Worm (Caenorhabditis elegans): ENCODE results near the gene F10C2.3.

Gene F10C2.3

ce11 chrV:11995862-11996261 is 24.3 kb upstream of the F10C2.3 start, which contains the start of gene C52E4.12 (continued):
- no peak for TF ChIP-seq B0019.2 (GFP tag; conservative IDR thresholded peaks at IDR 0.05)

ce11 chrV:11997403-11997802 is 22.7 kb upstream of the F10C2.3 start:
- TF ChIP-seq aptf-3 (GFP tag; IDR thresholded peaks at IDR 0.05): no peak
- no peak for TF ChIP-seq mcd-1 (GFP tag; IDR thresholded peaks at IDR 0.05)
- TF ChIP-seq lag-1 (GFP tag; IDR thresholded peaks at IDR 0.05): no peak

ce11 chrV:12001747-12002456 is 18.2 kb upstream of the F10C2.3 start, which contains the start of gene gcy-33:
TSS of gene gcy-33 (minus strand) at chrV:12001797.
- peak; percentile 72 for TF ChIP-seq unc-130 (GFP tag; optimal IDR thresholded peaks at IDR 0.05)
- TF ChIP-seq Y95B8A.8 (GFP tag; IDR thresholded peaks at IDR 0.05): peak; percentile 54; the same call in 1 of the 2 replicates
- TF ChIP-seq K11D2.4 (GFP tag; IDR thresholded peaks at IDR 0.05): 0 out of 2 replicates have a peak, but pooled peaks have one; percentile 54
- TF ChIP-seq nfya-2 (GFP tag; IDR thresholded peaks at IDR 0.05): no peak
- TF ChIP-seq fkh-3 (tag; optimal IDR thresholded peaks at IDR 0.05): peak; percentile 95
- peak; percentile 75 for TF ChIP-seq ztf-18 (tag; optimal IDR thresholded peaks at IDR 0.05)
- TF ChIP-seq ZK185.1 (tag; optimal IDR thresholded peaks at IDR 0.05; ENCODE audit: poor library complexity, severe bottlenecking): peak; percentile 85
- TF ChIP-seq nhr-90 (tag; optimal IDR thresholded peaks at IDR 0.05): peak; percentile 94
- peak; percentile 91 for TF ChIP-seq B0336.3 (GFP tag; IDR thresholded peaks at IDR 0.05)
- TF ChIP-seq ztf-25 (GFP tag; IDR thresholded peaks at IDR 0.05): peak; percentile 77
- TF ChIP-seq F57A8.1 (GFP tag; optimal IDR thresholded peaks at IDR 0.05): peak; percentile 83
- TF ChIP-seq sdz-38 (tag; optimal IDR thresholded peaks at IDR 0.05): no peak
- TF ChIP-seq cebp-2 (GFP tag; IDR thresholded peaks at IDR 0.05): peak; percentile 85; the same call in 1 of the 2 replicates
- peak; percentile 94 for TF ChIP-seq ztf-22 (GFP tag; optimal IDR thresholded peaks at IDR 0.05)
- peak; percentile 59 for TF ChIP-seq athp-1 (tag; optimal IDR thresholded peaks at IDR 0.05)
- peak; percentile 79 for TF ChIP-seq ceh-100 (GFP tag; IDR thresholded peaks at IDR 0.05)
- TF ChIP-seq madf-3 (GFP tag; IDR thresholded peaks at IDR 0.05): peak; percentile 91
- peak; percentile 70 for TF ChIP-seq K12H6.12 (tag; optimal IDR thresholded peaks at IDR 0.05)
- TF ChIP-seq ztf-28 (GFP tag; IDR thresholded peaks at IDR 0.05): peak; percentile 74; the same call in 1 of the 2 replicates
- TF ChIP-seq gei-17 (GFP tag; optimal IDR thresholded peaks at IDR 0.05): peak; percentile 77
- TF ChIP-seq F55B11.4 (tag; optimal IDR thresholded peaks at IDR 0.05; ENCODE audit: borderline replicate concordance, insufficient read depth): no peak
- TF ChIP-seq him-1 (tag; optimal IDR thresholded peaks at IDR 0.05): peak; percentile 93
- TF ChIP-seq T07F8.4 (tag; optimal IDR thresholded peaks at IDR 0.05): peak; percentile 76
- peak; percentile 72 for TF ChIP-seq D2030.7 (GFP tag; IDR thresholded peaks at IDR 0.05)
- peak; percentile 91 for TF ChIP-seq ekl-4 (GFP tag; IDR thresholded peaks at IDR 0.05)
- TF ChIP-seq lin-35 (GFP tag; optimal IDR thresholded peaks at IDR 0.05): peak in 1 of 3 experiments; percentile 85
- TF ChIP-seq F22D6.2 (tag; optimal IDR thresholded peaks at IDR 0.05): peak; percentile 23
- TF ChIP-seq nfya-1 (tag; optimal IDR thresholded peaks at IDR 0.05; ENCODE audit: borderline replicate concordance, insufficient read depth): no peak
- TF ChIP-seq F23B12.7 (tag; optimal IDR thresholded peaks at IDR 0.05; ENCODE audit: insufficient read depth): no peak
- TF ChIP-seq ceh-79 (tag; optimal IDR thresholded peaks at IDR 0.05): no peak
- TF ChIP-seq aptf-2 (GFP tag; conservative IDR thresholded peaks at IDR 0.05): no peak
- TF ChIP-seq Y79H2A.3 (GFP tag; conservative IDR thresholded peaks at IDR 0.05): 0 out of 2 replicates have a peak, but pooled peaks have one; percentile 19
- TF ChIP-seq let-607 (tag; optimal IDR thresholded peaks at IDR 0.05): peak; percentile 41 to 76
- no peak for TF ChIP-seq efl-1 (GFP tag; optimal IDR thresholded peaks at IDR 0.05)
- peak; percentile 59; the same call in 1 of the 2 replicates for TF ChIP-seq lir-1 (GFP tag; conservative IDR thresholded peaks at IDR 0.05)
- TF ChIP-seq B0261.1 (tag; optimal IDR thresholded peaks at IDR 0.05): peak; percentile 95
- TF ChIP-seq C17E4.6 (GFP tag; IDR thresholded peaks at IDR 0.05): peak; percentile 81; the same call in 1 of the 2 replicates
- TF ChIP-seq lin-40 (tag; optimal IDR thresholded peaks at IDR 0.05): peak; percentile 87
- peak; percentile 93 for TF ChIP-seq chd-7 (tag; optimal IDR thresholded peaks at IDR 0.05)

All from whole organism, young adult.